Fruit fly (Drosophila melanogaster) ovary, adult (tissue): ENCODE results near the gene CG45116.
A peak's percentile ranks its signal among the peaks of the same experiment; 100 is the strongest.
"Not testable (repeated sequence)": the region's sequence is repeated elsewhere in the genome, so short reads cannot be mapped to it uniquely, and the experiment has no call there.

Source experiments
- CG17801 ChIP-seq: fragments of 200-800 bp; optimal IDR thresholded peaks from 2 replicates; lab custom pipeline; 2019; ENCODE audit warnings: missing biosample characterization, mild to moderate bottlenecking, missing genetic modification characterization, moderate library complexity; ENCODE audit not compliant: partially characterized antibody

Gene CG45116

DNA sequence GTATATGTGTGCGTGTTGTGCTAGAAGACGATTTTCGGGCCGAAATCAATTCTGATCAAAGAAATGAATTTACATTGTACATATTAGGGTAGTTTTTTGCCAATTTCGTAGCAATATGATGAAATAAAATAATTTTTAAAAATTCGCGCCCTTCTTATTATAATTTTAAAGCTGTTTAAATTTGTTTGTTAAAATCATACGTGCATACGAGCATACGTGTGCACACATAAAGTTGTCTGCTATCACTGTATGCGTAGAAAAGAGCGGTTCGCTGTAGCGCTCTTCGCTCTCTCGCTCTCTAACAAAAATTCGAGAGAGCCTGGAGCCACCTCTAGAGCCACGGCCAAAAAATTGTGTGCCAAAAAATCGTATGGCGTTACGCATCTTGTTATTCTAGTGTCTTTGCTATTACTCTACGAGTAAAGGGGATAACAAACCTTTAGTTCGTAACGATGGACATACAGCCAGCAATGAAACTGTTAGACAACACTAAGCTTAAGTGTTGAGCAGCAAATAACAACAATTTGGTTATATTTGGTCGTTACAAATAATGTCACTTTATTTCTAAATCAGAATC, 21.5 kb downstream of the CG45116 start, which contains the start of gene mael:
mael (plus strand) TSS at position 510 of the 577 bp plus-strand sequence.
- not testable (repeated sequence) for TF ChIP-seq CG17801 (GFP tag; lab: Kevin White, UChicago)

DNA sequence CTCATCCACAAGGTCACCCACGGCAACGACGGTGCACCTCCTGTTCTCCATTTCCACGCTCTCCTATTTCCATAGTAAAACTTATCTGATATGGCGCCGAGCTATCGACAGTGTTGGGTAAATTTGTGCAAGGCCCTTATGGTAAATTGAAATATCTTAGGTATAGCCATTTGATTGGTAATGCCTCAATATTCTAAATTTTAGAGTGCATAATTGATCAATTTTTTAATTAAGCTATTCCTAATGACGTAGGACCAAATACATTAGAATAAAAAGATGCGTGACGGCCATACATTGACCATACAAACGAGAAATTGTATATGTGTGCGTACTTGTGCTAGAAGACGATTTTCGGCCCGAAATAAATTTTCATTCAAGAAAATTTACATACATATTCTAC, 22.8 kb downstream of the CG45116 start, which contains the start of gene CG14451:
CG14451 (minus strand) TSS at position 101 of the 400 bp plus-strand sequence.
- no peak for TF ChIP-seq CG17801 (GFP tag; lab: Kevin White, UChicago)

DNA sequence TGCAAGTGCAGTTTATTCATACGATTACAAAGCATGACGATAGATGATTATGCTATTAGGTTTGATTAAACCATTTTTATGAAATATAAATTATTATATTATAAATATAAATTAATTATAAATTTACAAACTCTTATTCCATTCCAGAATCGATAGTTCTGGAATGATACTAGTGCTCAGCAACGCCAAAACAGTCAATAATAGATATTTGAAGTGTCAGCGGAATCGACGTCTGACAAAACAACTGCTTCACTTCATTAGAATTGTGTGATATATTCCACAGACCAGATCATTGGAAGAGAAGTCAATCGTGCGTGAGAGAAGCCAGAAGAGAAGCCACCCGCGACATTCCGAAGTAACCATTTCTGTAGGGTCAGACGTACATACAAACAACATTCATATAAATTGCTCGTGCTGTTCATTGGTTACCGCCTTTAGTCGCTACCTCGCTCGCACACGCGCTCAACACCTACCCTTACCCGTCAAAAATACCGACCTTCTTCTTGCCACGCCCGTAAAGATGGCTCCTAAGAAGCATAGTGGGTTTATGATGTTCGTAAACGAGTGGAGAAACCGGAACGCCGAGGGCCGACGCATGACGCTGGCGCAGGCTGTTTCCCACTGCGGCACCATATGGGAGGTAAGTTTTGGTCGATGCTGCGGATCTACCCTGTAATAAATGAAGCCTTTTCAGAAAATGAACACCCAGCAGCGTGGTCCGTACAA, 25.0 kb downstream of the CG45116 start:
- TF ChIP-seq CG17801 (GFP tag; lab: Kevin White, UChicago), result no peak

dm6 chr3L:22727739-22728335, 28.6 kb downstream of the CG45116 start, which contains the start of the genes CG14450 and CG11367:
Gene CG14450 (minus strand): TSS chr3L:22727789.
Gene CG11367 (plus strand): TSS chr3L:22728111.
- TF ChIP-seq CG17801 (GFP tag; lab: Kevin White, UChicago), result peak; percentile 44

dm6 chr3L:22729466-22729865, 30.2 kb downstream of the CG45116 start, which contains the start of gene CG32454:
Gene CG32454 (plus strand): TSS chr3L:22729766.
- TF ChIP-seq CG17801 (GFP tag; lab: Kevin White, UChicago), result no peak

DNA sequence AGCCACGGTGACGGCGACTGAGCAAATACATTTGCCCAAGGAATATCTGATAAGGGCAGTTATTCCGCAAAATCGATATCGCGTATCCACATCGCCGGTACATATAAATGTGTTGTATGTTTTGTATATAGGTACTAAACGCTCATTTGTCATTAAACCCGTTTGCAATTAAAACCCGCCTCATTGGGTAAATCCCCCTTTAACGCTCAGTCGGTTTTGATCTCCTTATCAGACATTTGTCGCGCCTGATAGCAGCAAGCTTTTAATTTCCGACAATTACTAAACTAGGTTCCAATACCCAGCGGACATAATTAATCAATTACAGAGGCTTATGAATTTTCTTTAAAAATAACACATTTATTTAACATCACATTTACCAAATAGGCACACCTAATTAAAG, 32.2 kb downstream of the CG45116 start:
- no peak for TF ChIP-seq CG17801 (GFP tag; lab: Kevin White, UChicago)

DNA sequence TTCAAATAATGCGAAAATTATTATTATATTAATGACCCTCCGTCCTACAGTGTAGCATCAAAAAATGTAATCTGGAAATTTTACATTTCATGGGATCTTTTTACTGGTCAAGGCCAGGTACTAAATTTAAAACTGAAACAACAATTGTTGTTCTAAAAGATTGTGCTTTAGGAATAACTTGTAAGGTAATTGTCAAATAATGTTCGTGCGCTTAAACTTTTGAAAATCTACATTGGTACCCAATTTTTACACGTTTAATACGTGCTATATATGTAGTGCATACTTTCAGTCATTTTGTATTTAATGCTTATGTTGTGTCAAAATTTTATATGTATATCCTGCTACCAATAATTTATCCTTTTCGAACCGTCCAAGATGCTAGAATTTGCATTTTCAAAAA, 34.4 kb downstream of the CG45116 start:
- TF ChIP-seq CG17801 (GFP tag; lab: Kevin White, UChicago), result no peak

- peak; percentile 37 for TF ChIP-seq CG17801 (GFP tag; lab: Kevin White, UChicago)
Measured at dm6 chr3L:22737732-22738611, 38.7 kb downstream of the CG45116 start, which contains the start of gene CG11241. Gene CG11241 (minus strand): TSS chr3L:22738420.

DNA sequence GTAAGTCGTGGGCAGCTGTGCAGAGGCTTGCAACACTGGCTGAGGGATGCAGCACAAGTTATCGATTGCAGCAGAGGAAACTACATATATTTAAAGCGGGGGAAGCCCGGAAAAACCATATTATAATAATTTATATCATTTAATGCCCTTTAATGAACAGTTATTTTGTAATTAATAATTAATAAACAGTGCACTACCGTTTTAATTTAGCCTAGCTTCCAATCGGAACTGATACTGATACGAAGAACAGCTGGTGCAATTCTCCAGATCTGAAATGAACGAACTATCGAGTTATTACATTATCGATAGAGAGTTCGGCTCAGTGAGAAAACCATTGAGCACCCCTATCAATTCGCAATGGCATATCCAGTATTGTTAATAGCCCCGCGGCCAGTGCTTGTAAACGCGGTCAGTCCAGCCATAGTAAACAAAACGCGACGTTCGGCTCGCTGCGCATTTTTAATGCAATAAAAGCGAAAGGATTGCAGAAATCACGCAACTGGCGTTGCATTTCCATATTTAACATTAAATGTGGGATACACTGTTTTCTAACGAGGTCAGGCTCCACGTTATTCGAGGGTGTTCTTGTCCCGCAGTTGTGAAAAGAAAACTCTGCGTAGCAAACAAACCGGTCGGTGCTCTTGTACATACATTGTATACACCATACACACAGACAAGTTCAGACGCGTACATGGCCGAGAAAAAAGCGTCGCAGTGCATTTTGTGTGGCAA, 42.3 kb downstream of the CG45116 start, which contains the start of gene CG7369:
CG7369 (plus strand) TSS at position 405 of the 732 bp plus-strand sequence.
- TF ChIP-seq CG17801 (GFP tag; lab: Kevin White, UChicago), result peak; percentile 81

dm6 chr3L:22742121-22742531, 42.9 kb downstream of the CG45116 start:
- TF ChIP-seq CG17801 (GFP tag; lab: Kevin White, UChicago), result no peak

DNA sequence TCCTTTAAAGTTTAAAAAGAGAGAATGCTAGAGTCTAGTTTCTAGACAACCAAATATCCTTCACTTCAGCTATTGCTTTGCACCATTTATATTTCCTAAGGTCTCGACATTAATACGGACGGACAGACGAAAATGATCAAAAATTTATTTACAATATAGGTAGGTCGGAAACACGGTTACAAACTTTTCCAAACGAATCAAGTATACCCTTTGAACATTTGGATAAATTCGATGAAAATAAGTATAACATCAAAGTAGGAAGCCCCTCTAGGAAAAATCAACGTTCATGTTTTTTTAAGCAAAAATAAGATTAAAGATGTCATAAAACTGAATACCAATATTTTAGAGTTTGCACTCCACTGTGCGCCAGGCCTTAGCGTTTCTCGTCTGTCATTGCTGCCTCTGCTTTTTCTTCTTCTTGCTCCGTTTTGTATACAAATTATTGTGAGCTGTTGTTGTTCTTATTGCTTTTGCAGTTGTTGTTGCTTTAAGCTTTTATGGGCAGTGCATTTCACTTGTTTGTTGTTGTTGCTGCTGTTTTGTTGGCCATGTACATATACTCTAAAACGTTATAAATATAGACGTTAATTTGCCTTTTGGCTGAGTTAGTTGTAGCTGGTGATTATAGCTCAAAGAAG, 43.8 kb downstream of the CG45116 start:
- no peak for TF ChIP-seq CG17801 (GFP tag; lab: Kevin White, UChicago)

DNA sequence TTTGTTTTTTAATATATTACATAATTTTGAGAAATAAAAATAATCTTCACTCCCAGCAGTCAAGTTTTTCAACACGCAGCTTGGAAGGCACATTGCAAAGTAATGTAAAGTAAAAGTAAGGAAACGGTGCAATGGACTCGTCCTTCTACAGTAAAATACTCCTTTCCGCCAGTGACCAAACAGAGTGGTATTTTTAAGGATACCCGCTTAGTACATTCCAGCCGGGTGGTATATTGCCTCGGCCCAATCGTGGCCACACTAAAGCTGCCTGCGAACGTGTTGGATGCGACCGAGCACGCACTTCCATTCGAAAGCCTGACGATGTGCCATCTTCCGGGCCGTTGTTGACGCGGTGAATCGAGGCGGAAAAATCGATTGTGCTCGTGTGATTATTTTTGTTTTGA, 49.9 kb downstream of the CG45116 start, which contains the start of gene SPoCk:
SPoCk (plus strand) TSS at position 298 of the 404 bp plus-strand sequence.
- TF ChIP-seq CG17801 (GFP tag; lab: Kevin White, UChicago), result no peak
